Fruit fly (Drosophila melanogaster): ENCODE results near the gene bdwf.
A peak's percentile ranks its signal among the peaks of the same experiment; 100 is the strongest.

- peak; percentile 55 for TF ChIP-seq salm (tag; optimal IDR thresholded peaks at IDR 0.05)
- TF ChIP-seq CG6813 (GFP tag; optimal IDR thresholded peaks at IDR 0.05), result peak; percentile 85
- TF ChIP-seq Hsf (GFP tag; optimal IDR thresholded peaks at IDR 0.05), result peak; percentile 32
- TF ChIP-seq Trl (optimal IDR thresholded peaks at IDR 0.05), result no peak
- TF ChIP-seq Trl (GFP tag; optimal IDR thresholded peaks at IDR 0.05), result no peak
- TF ChIP-seq MTF-1 (GFP tag; optimal IDR thresholded peaks at IDR 0.05; ENCODE audit: borderline replicate concordance), result peak; percentile 88
- no peak for TF ChIP-seq br (optimal IDR thresholded peaks at IDR 0.05)
Observed at dm6 chr3R:17020956-17021355, 22.0 kb downstream of the bdwf start, which contains the start of gene Adsl.
